Worm (Caenorhabditis elegans) whole organism, L4 larva: ENCODE data around the gene T05C1.3.
A peak's percentile ranks its signal among the peaks of the same experiment; 100 is the strongest.

Experiments
- F37D6.2 ChIP-seq: sonication (generic microtip); optimal IDR thresholded peaks from 2 replicates; lab custom pipeline; 2016; ENCODE audit warnings: mild to moderate bottlenecking, missing genetic modification characterization, missing compliant biosample characterization
- aha-1 ChIP-seq: fragments of 150-350 bp; peaks from one replicate; lab custom pipeline; 2014; ENCODE audit warnings: missing biosample characterization, missing genetic modification characterization
- ceh-20 ChIP-seq: fragments of 200-800 bp; sonication (Bioruptor generic); IDR thresholded peaks from 2 replicates; pipeline ENCODE4 v1.3.6; 2022; ENCODE audit warnings: missing genetic modification reagents, missing genetic modification characterization, missing compliant biosample characterization
- ceh-62 ChIP-seq: sonication (generic microtip); optimal IDR thresholded peaks from 2 replicates; lab custom pipeline; 2017; ENCODE audit warnings: missing biosample characterization, missing genetic modification characterization
- daf-19 ChIP-seq: fragments of 200-800 bp; sonication (Bioruptor generic); conservative IDR thresholded peaks from 2 replicates; pipeline ENCODE4 v1.3.6; 2022; ENCODE audit warnings: missing genetic modification characterization, missing compliant biosample characterization
- hmg-1.1 ChIP-seq: fragments of 200-800 bp; sonication (Bioruptor generic); IDR thresholded peaks from 2 replicates; pipeline ENCODE4 v1.3.6; 2022; ENCODE audit warnings: missing genetic modification reagents, missing genetic modification characterization, missing compliant biosample characterization
- nhr-28 ChIP-seq: fragments of 150-350 bp; optimal IDR thresholded peaks from 2 replicates; lab custom pipeline; 2014; ENCODE audit warnings: missing biosample characterization, missing genetic modification characterization
- pha-4 ChIP-seq, 2 experiments: fragments of 150-350 bp in 1 of 2; fragments of 200-800 bp in 1 of 2; sonication (Bioruptor generic) in 1 of 2; IDR thresholded peaks in 1 of 2; optimal IDR thresholded peaks in 1 of 2; 2 replicates each; pipeline versions ENCODE4 v1.3.6 to Lab custom; 2014 to 2022; ENCODE audit warnings: missing genetic modification characterization in 2 of 2, missing genetic modification reagents in 2 of 2, missing biosample characterization in 1 of 2, missing compliant biosample characterization in 1 of 2
- php-3 ChIP-seq: fragments of 200-800 bp; sonication (Bioruptor generic); IDR thresholded peaks from 2 replicates; pipeline ENCODE4 v1.3.6; 2022; ENCODE audit warnings: missing genetic modification reagents, missing genetic modification characterization, missing compliant biosample characterization
- saeg-2 ChIP-seq: fragments of 200-800 bp; sonication (Bioruptor generic); IDR thresholded peaks from 2 replicates; pipeline ENCODE4 v1.3.6; 2022; ENCODE audit warnings: missing genetic modification reagents, missing genetic modification characterization, missing compliant biosample characterization
- tra-1 ChIP-seq: fragments of 200-800 bp; sonication (Bioruptor generic); IDR thresholded peaks from 2 replicates; pipeline ENCODE4 v1.3.6; 2022; ENCODE audit warnings: missing genetic modification reagents, missing genetic modification characterization, missing compliant biosample characterization
- unc-39 ChIP-seq: sonication (generic microtip); optimal IDR thresholded peaks from 2 replicates; lab custom pipeline; 2017; ENCODE audit warnings: missing biosample characterization, missing genetic modification characterization
- unc-62 ChIP-seq, 3 experiments: fragments of 150-350 bp in 1 of 3; sonication (generic microtip); optimal IDR thresholded peaks in 2 of 3; peaks in 1 of 3; 1 replicate in 1 of 3; 2 replicates in 2 of 3; lab custom pipeline; 2014 to 2017; ENCODE audit warnings: missing biosample characterization in 3 of 3, missing genetic modification characterization in 3 of 3, missing genetic modification reagents in 3 of 3, missing genotype in 1 of 3
- ztf-7 ChIP-seq: fragments of 150-350 bp; optimal IDR thresholded peaks from 2 replicates; lab custom pipeline; 2014; ENCODE audit warnings: missing biosample characterization, missing genetic modification characterization

Gene T05C1.3

DNA sequence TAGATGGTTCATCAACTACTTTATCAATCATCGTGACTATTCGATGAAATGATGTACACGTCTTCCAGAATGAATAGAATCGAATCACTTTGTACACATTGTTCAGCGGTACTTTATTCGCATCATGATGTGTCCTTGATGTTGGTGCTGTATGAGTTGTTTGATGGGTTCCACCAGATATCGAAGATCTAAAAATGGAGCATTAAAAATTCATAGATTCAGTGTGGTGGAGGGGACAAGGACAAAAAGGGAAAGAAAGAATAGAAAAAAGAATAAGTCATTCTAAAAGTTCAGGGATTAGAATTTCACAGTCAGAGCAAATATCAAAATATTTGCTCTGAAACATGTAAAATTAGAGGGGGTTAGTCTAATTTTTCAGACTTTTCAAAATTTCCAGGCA, 44.4 kb downstream of the T05C1.3 start:
- TF ChIP-seq unc-62 (GFP tag; optimal IDR thresholded peaks at IDR 0.05 in 1 of 2; lab: Kevin White, UChicago) (peak in 1 of 2 experiments; percentile 74), unc-62 (tag; optimal IDR thresholded peaks at IDR 0.05; lab: Kevin White, UChicago) (no peak), aha-1 (peak; percentile 93), tra-1 (GFP tag; lab: Robert Waterston, UW) (no peak), ztf-7 (tag; lab: Kevin White, UChicago) (no peak)

DNA sequence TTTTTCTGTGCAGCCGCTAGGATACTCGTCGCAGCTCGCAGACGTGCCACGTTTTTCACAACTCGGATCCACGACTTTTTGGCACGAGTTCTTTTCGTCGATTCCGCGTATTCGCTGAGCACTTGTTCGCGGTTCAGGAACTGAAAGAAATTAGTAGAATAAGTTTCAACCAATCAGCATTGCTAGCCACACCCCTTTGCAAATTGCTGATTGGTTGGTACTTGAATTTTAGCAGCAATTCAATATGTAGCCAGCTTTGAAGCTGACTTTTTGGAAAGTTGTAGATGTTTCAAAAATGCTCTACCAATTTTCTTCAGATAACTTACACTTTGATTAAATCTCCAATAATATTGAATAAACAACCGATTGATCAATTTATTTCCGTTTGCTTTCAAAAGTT, 47.9 kb downstream of the T05C1.3 start:
- TF ChIP-seq php-3 (no peak), F37D6.2 (no peak), pha-4 (GFP tag; IDR thresholded peaks at IDR 0.05; lab: Robert Waterston, UW) (no peak), pha-4 (tag; optimal IDR thresholded peaks at IDR 0.05; lab: Kevin White, UChicago) (no peak), ceh-20 (GFP tag; lab: Robert Waterston, UW) (no peak), unc-39 (tag; lab: Kevin White, UChicago) (no peak), saeg-2 (no peak), hmg-1.1 (GFP tag; lab: Robert Waterston, UW) (no peak), daf-19 (no peak)
- TF ChIP-seq, all 104 proteins: peak for 0

DNA sequence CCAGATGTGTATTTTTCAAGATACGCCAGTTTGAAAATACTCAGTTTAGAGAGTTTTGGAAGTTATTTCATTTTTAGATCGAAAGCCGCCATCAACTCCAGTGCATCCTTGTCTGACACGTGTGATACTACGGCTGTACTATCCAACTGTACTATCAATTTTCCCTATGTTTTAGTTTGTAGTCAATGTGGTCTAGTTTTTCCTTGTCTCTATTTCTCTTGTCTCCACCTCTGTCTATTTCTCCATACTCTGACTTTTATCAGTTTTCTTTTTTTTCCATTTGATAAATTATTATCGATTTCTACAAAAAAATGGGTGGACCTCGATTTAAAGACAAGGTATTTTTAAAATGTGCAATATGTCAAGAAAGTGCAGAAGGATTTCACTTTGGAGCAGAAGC, 50.6 kb downstream of the T05C1.3 start, which contains the start of gene nhr-16:
TSS of gene nhr-16 (plus strand) at position 205 of the 400 bp plus-strand sequence.
- TF ChIP-seq ceh-62 (tag; lab: Kevin White, UChicago) (no peak), nhr-28 (tag; lab: Kevin White, UChicago) (peak; percentile 94)
